Fruit fly (Drosophila melanogaster): ENCODE measurements around the gene CG14260.

CG14260 gene

DNA sequence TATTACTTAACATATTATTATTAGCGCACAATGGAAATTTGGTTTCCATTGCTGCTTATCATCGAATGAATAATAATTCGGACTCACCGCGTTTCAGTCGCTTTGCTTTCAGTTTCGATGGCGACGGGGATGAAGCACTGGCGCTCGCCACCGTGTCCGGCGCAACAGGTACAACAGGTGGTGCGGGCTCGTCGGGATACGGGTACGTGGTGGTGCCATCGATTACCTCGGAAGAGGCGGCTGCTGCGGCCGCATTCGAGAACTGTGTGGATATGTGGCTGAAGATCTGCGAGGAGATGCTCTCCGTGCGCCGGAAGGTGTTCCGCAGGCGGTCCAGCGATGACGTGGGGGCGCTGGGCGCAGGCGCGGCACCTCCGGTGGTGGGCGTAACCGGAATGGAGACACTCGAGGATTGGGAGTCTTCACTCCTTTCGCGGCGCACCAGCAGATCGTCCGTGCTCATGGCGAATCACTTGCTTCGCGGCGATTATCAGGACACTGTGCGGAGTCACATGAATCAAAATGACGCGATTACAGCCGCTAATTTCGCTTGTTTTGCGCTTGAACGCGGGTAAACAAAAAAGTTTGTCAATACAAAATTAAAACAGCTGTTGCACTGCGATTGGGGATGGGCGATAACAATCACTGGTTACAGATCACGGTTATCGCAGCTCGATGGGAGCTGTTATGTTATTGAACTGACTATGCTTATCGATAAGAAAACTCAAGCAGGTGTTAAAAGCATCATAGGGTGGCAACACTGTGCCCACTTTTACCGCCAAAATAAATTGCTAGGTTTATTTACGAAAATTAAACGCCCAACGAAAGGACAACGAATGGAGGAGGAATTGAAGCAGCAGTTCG, 26.6 kb upstream of the CG14260 start, which contains the start of the genes CG31064 and PolA2:
TSS of gene CG31064 (minus strand) at position 648 of the 864 bp plus-strand sequence.
TSS of gene PolA2 (plus strand) at position 726 of the 864 bp plus-strand sequence.
- TF ChIP-seq CG14711 (tag; optimal IDR thresholded peaks at IDR 0.05) (peak; percentile 55), Crg-1 (GFP tag; optimal IDR thresholded peaks at IDR 0.05) (peak; percentile 38), Mnt (GFP tag; optimal IDR thresholded peaks at IDR 0.05) (peak; percentile 34), toe (GFP tag; optimal IDR thresholded peaks at IDR 0.05) (no peak), CG1620 (GFP tag; optimal IDR thresholded peaks at IDR 0.05) (peak; percentile 30), bab1 (GFP tag; optimal IDR thresholded peaks at IDR 0.05) (peak; percentile 24), pad (GFP tag; optimal IDR thresholded peaks at IDR 0.05) (peak; percentile 5), cic (GFP tag; optimal IDR thresholded peaks at IDR 0.05) (peak; percentile 6), CG7101 (tag; optimal IDR thresholded peaks at IDR 0.05) (no peak)

DNA sequence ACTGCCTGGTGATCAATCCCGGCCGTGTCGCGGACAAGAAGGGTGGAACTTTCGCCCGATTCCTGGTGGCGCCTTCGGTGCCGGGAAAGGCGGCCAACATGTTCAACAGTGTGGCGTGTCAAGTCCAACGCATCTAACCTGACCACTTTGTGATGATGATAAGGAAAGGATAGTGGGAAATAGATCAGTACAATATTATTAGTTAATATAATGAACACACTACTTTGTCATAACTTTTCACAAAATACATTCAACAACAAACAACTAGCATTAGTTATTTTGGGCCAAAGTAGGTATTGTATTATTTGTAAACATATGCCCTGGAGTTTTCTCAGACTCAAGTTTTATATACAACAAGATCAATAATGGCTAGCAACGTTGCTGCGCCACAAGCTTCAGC, 24.3 kb upstream of the CG14260 start, which contains the start of gene CG17991:
TSS of gene CG17991 (plus strand) at position 301 of the 400 bp plus-strand sequence.
- TF ChIP-seq Hr96 (GFP tag; optimal IDR thresholded peaks at IDR 0.05) (no peak), CG14711 (tag; optimal IDR thresholded peaks at IDR 0.05) (no peak), Mnt (GFP tag; optimal IDR thresholded peaks at IDR 0.05) (no peak), CG5204 (GFP tag; optimal IDR thresholded peaks at IDR 0.05) (no peak), bab1 (GFP tag; optimal IDR thresholded peaks at IDR 0.05) (no peak), tj (GFP tag; optimal IDR thresholded peaks at IDR 0.05) (no peak), pad (GFP tag; optimal IDR thresholded peaks at IDR 0.05) (no peak), CG12768 (GFP tag; optimal IDR thresholded peaks at IDR 0.05) (no peak), CG11617 (GFP tag; optimal IDR thresholded peaks at IDR 0.05) (no peak), toe (GFP tag; optimal IDR thresholded peaks at IDR 0.05) (no peak), ovo (GFP tag; optimal IDR thresholded peaks at IDR 0.05) (no peak), CG33017 (tag; optimal IDR thresholded peaks at IDR 0.05) (no peak), Clk (GFP tag; optimal IDR thresholded peaks at IDR 0.05) (no peak)

DNA sequence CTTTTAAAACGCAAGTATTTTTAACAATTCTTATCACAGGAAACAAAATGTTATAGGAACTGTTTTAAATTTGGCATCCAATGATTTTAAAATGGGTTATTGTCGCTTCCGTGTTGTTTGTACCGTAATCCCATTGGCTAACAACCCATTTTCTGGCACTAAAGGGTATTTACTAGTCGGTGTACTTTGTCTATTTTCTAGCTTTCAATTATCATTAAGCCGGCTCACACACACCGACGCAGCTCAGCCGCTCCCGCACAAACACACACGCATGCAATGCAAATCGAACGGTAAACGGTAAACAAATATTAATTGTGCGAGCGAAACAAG, 20.9 kb upstream of the CG14260 start:
- TF ChIP-seq CG1620 (GFP tag; optimal IDR thresholded peaks at IDR 0.05) = no peak
- TF ChIP-seq CG7101 (tag; optimal IDR thresholded peaks at IDR 0.05) = no peak
- TF ChIP-seq ovo (GFP tag; optimal IDR thresholded peaks at IDR 0.05) = peak; percentile 91
- TF ChIP-seq pad (GFP tag; optimal IDR thresholded peaks at IDR 0.05) = peak; percentile 18

DNA sequence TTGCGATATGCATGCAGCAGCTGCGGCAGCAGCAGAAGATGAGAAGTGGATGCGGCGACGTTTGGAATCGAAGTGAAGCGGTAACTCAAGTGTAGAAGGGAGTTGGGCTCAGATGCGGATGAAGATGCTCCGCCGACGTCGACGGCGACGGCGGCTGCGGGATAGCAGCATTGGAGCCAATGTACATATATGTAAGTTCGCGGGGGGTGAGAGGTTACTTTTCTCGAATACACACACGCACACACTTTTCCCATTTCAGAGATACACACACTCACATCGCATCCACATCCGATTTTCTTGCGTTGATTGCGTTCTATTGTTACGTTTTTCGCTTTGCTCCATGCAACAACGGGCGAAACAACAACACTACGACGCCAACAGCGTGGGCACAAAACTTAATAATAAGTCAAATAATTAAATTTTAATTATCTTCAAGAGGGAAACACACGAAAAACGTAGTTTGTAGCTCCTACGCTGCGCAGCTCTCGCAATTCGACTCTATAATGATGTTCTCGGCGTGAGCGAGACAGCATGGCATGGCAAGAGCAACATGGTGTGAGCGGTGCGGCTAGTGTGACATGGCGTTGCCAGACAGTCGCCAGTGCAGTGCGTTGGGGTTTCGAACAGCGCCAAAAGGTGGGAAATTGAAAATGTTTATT, 20.4 kb upstream of the CG14260 start, which contains the start of gene CG18766:
TSS of gene CG18766 (minus strand) at position 508 of the 659 bp plus-strand sequence.
- no peak for TF ChIP-seq bab1 (GFP tag; optimal IDR thresholded peaks at IDR 0.05)
- peak; percentile 60 for TF ChIP-seq cic (GFP tag; optimal IDR thresholded peaks at IDR 0.05)
- peak; percentile 30 for TF ChIP-seq CG12768 (GFP tag; optimal IDR thresholded peaks at IDR 0.05)
- peak; percentile 31 for TF ChIP-seq Hr96 (GFP tag; optimal IDR thresholded peaks at IDR 0.05)
- no peak for TF ChIP-seq CG33017 (tag; optimal IDR thresholded peaks at IDR 0.05)
- TF ChIP-seq CG7045 (GFP tag; optimal IDR thresholded peaks at IDR 0.05) = no peak
- no peak for TF ChIP-seq toe (GFP tag; optimal IDR thresholded peaks at IDR 0.05)
- TF ChIP-seq CG11617 (GFP tag; optimal IDR thresholded peaks at IDR 0.05) = no peak
- no peak for TF ChIP-seq CG5204 (GFP tag; optimal IDR thresholded peaks at IDR 0.05)
- no peak for TF ChIP-seq CG14711 (tag; optimal IDR thresholded peaks at IDR 0.05)
- peak; percentile 35 for TF ChIP-seq Mnt (GFP tag; optimal IDR thresholded peaks at IDR 0.05)
- no peak for TF ChIP-seq Clk (GFP tag; optimal IDR thresholded peaks at IDR 0.05)
- TF ChIP-seq CG1620 (GFP tag; optimal IDR thresholded peaks at IDR 0.05) = peak; percentile 36
- peak; percentile 57 for TF ChIP-seq ovo (GFP tag; optimal IDR thresholded peaks at IDR 0.05)
- peak; percentile 30 for TF ChIP-seq pad (GFP tag; optimal IDR thresholded peaks at IDR 0.05)

DNA sequence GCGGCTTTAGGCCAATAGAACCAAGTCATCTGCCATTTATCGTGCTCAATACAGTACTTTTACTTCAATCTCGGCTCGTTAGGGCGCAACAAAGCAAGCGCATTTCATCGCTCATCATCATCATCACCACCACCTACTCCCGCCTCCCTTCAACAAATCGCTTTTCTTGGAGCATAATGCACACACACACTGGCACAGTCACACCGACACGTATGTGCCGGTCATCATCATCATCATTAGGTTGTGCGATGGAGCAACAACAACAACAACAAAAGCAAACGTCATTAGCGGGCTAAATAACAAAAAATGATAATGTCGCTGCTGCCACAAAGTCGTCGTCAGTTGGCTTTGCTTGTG, 19.9 kb upstream of the CG14260 start:
- TF ChIP-seq Hr96 (GFP tag; optimal IDR thresholded peaks at IDR 0.05) = no peak
- TF ChIP-seq cnc (optimal IDR thresholded peaks at IDR 0.05) = peak in 1 of 2 experiments; percentile 50
- TF ChIP-seq tj (GFP tag; optimal IDR thresholded peaks at IDR 0.05) = peak; percentile 4
- no peak for TF ChIP-seq CG11617 (GFP tag; optimal IDR thresholded peaks at IDR 0.05)
- no peak for TF ChIP-seq CG7045 (GFP tag; optimal IDR thresholded peaks at IDR 0.05)
- TF ChIP-seq bab1 (GFP tag; optimal IDR thresholded peaks at IDR 0.05) = no peak
- TF ChIP-seq CG14711 (tag; optimal IDR thresholded peaks at IDR 0.05) = no peak
- no peak for TF ChIP-seq CG1620 (GFP tag; optimal IDR thresholded peaks at IDR 0.05)
- TF ChIP-seq Mnt (GFP tag; optimal IDR thresholded peaks at IDR 0.05) = no peak
- no peak for TF ChIP-seq toe (GFP tag; optimal IDR thresholded peaks at IDR 0.05)
- no peak for TF ChIP-seq ovo (GFP tag; optimal IDR thresholded peaks at IDR 0.05)
- TF ChIP-seq CG33017 (tag; optimal IDR thresholded peaks at IDR 0.05) = no peak
- no peak for TF ChIP-seq CG7101 (tag; optimal IDR thresholded peaks at IDR 0.05)
- TF ChIP-seq CG5204 (GFP tag; optimal IDR thresholded peaks at IDR 0.05) = no peak
- TF ChIP-seq CG12768 (GFP tag; optimal IDR thresholded peaks at IDR 0.05) = no peak
- TF ChIP-seq cic (GFP tag; optimal IDR thresholded peaks at IDR 0.05) = no peak
- no peak for TF ChIP-seq kay (GFP tag; ENCODE audit: borderline replicate concordance)
- TF ChIP-seq Crg-1 (GFP tag; optimal IDR thresholded peaks at IDR 0.05) = no peak

DNA sequence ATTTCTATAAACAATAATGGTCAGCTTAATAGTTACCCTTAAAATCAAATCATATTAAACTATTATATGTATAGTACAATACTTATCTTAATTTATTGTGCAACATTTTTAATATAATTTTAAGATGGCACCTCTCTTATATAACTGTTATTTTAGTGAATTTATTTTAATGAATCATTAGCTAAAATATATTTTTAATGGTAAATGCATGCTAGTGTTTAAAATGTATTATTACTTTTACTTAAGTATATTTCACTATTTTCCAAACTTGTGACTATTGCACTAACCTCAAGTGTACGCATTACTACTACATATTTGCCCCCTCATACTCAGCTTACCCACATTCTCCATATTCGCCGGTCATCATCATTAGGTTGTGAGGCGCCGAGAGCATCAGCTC, 19.0 kb upstream of the CG14260 start:
- TF ChIP-seq toe (GFP tag; optimal IDR thresholded peaks at IDR 0.05) (peak; percentile 7), bab1 (GFP tag; optimal IDR thresholded peaks at IDR 0.05) (peak; percentile 72), CG14711 (tag; optimal IDR thresholded peaks at IDR 0.05) (peak; percentile 80), Crg-1 (GFP tag; optimal IDR thresholded peaks at IDR 0.05) (no peak), kay (GFP tag; ENCODE audit: borderline replicate concordance) (no peak), CG33017 (tag; optimal IDR thresholded peaks at IDR 0.05) (peak; percentile 82), Clk (GFP tag; optimal IDR thresholded peaks at IDR 0.05) (no peak), CG12768 (GFP tag; optimal IDR thresholded peaks at IDR 0.05) (peak; percentile 15), CG7045 (GFP tag; optimal IDR thresholded peaks at IDR 0.05) (peak; percentile 54), CG7101 (tag; optimal IDR thresholded peaks at IDR 0.05) (peak; percentile 72), Hr96 (GFP tag; optimal IDR thresholded peaks at IDR 0.05) (no peak), Mnt (GFP tag; optimal IDR thresholded peaks at IDR 0.05) (no peak), CG11617 (GFP tag; optimal IDR thresholded peaks at IDR 0.05) (peak; percentile 26), tj (GFP tag; optimal IDR thresholded peaks at IDR 0.05) (peak; percentile 25), cnc (optimal IDR thresholded peaks at IDR 0.05) (no peak)
